Fruit fly (Drosophila melanogaster) whole organism, embryonic: ENCODE data around the gene Ptx1.

Experiments used
- Ada2b ChIP-seq: fragments of 200-800 bp; sonication (Bioruptor generic); IDR thresholded peaks from 2 replicates; pipeline ENCODE4 v1.3.6; 2022; ENCODE audit warnings: missing biosample characterization, missing genetic modification characterization
- Bgb ChIP-seq: fragments of 200-800 bp; sonication (Bioruptor generic); IDR thresholded peaks from 2 replicates; pipeline ENCODE4 v1.3.6; 2022; ENCODE audit warnings: missing biosample characterization, missing genetic modification characterization; ENCODE audit not compliant: partially characterized antibody
- Blimp-1 ChIP-seq: fragments of 200-800 bp; sonication (Bioruptor generic); optimal IDR thresholded peaks from 3 replicates; lab custom pipeline; 2018; ENCODE audit warnings: missing biosample characterization, missing genetic modification characterization, mild to moderate bottlenecking, moderate library complexity, missing genetic modification reagents
- Bteb2 ChIP-seq: fragments of 200-800 bp; sonication (Bioruptor generic); optimal IDR thresholded peaks from 2 replicates; lab custom pipeline; 2016; ENCODE audit warnings: missing biosample characterization, missing genetic modification characterization
- CG10979 ChIP-seq: fragments of 200-800 bp; sonication (Bioruptor generic); optimal IDR thresholded peaks from 2 replicates; lab custom pipeline; 2018; ENCODE audit warnings: missing biosample characterization, mild to moderate bottlenecking, missing genetic modification characterization, moderate library complexity
- CG11085 ChIP-seq: fragments of 200-800 bp; sonication (Bioruptor generic); IDR thresholded peaks from 2 replicates; pipeline ENCODE4 v1.3.6; 2022; ENCODE audit warnings: missing biosample characterization, missing genetic modification characterization
- CG11504 ChIP-seq: fragments of 200-800 bp; sonication (Bioruptor generic); optimal IDR thresholded peaks from 3 replicates; lab custom pipeline; 2019; ENCODE audit warnings: missing biosample characterization, mild to moderate bottlenecking, missing genetic modification characterization, moderate library complexity
- CG11696 ChIP-seq: fragments of 200-800 bp; sonication (Bioruptor generic); IDR thresholded peaks from 2 replicates; pipeline ENCODE4 v1.3.6; 2022; ENCODE audit warnings: missing biosample characterization, missing genetic modification characterization
- CG12104 ChIP-seq: fragments of 200-800 bp; sonication (Bioruptor generic); optimal IDR thresholded peaks from 3 replicates; lab custom pipeline; 2016; ENCODE audit warnings: missing biosample characterization, missing genetic modification characterization
- CG13775 ChIP-seq: fragments of 200-800 bp; sonication (Bioruptor generic); optimal IDR thresholded peaks from 3 replicates; lab custom pipeline; 2017; ENCODE audit warnings: missing biosample characterization, mild to moderate bottlenecking, missing genetic modification characterization
- CG1603 ChIP-seq: fragments of 200-800 bp; sonication (Bioruptor generic); optimal IDR thresholded peaks from 2 replicates; lab custom pipeline; 2019; ENCODE audit warnings: missing biosample characterization, mild to moderate bottlenecking, missing genetic modification characterization, moderate library complexity
- CG18764 ChIP-seq: fragments of 200-800 bp; sonication (Bioruptor generic); optimal IDR thresholded peaks from 3 replicates; lab custom pipeline; 2016; ENCODE audit warnings: missing biosample characterization, missing genetic modification characterization
- CG2199 ChIP-seq: fragments of 200-800 bp; sonication (Bioruptor generic); IDR thresholded peaks from 3 replicates; pipeline ENCODE4 v1.3.6; 2022; ENCODE audit warnings: missing biosample characterization, missing genetic modification characterization
- CG42726 ChIP-seq: fragments of 200-800 bp; sonication (Bioruptor generic); IDR thresholded peaks from 2 replicates; pipeline ENCODE4 v1.3.6; 2022; ENCODE audit warnings: missing biosample characterization, missing genetic modification characterization; ENCODE audit not compliant: partially characterized antibody
- CG6272 ChIP-seq: fragments of 200-800 bp; sonication (Bioruptor generic); IDR thresholded peaks from 2 replicates; pipeline ENCODE4 v1.3.6; 2022; ENCODE audit warnings: missing biosample characterization, missing genetic modification characterization
- CG6791 ChIP-seq: fragments of 200-800 bp; sonication (Bioruptor generic); IDR thresholded peaks from 3 replicates; pipeline ENCODE4 v1.3.6; 2022; ENCODE audit warnings: missing biosample characterization, missing genetic modification characterization; ENCODE audit not compliant: partially characterized antibody
- CG7839 ChIP-seq: fragments of 200-800 bp; sonication (Bioruptor generic); optimal IDR thresholded peaks from 3 replicates; lab custom pipeline; 2018; ENCODE audit warnings: missing biosample characterization, mild to moderate bottlenecking, missing genetic modification characterization, moderate library complexity
- CG8290 ChIP-seq, 3 experiments: fragments of 200-800 bp; sonication (Bioruptor generic); optimal IDR thresholded peaks; 2 replicates each; lab custom pipeline; 2016 to 2019; ENCODE audit warnings: missing biosample characterization in 3 of 3, missing genetic modification characterization in 3 of 3, mild to moderate bottlenecking in 2 of 3, moderate library complexity in 1 of 3
- CG9932 ChIP-seq: fragments of 200-800 bp; sonication (Bioruptor generic); IDR thresholded peaks from 2 replicates; pipeline ENCODE4 v1.3.6; 2022; ENCODE audit warnings: missing biosample characterization, missing genetic modification characterization
- CHES-1-like ChIP-seq: fragments of 200-800 bp; sonication (Bioruptor generic); optimal IDR thresholded peaks from 2 replicates; lab custom pipeline; 2016; ENCODE audit warnings: missing biosample characterization, missing genetic modification characterization
- CTCF ChIP-seq: fragments of 200-800 bp; sonication (Bioruptor generic); optimal IDR thresholded peaks from 2 replicates; lab custom pipeline; 2017; ENCODE audit warnings: missing biosample characterization, mild to moderate bottlenecking, missing genetic modification characterization, moderate library complexity
- Chrac-16 ChIP-seq: fragments of 200-800 bp; sonication (Bioruptor generic); optimal IDR thresholded peaks from 3 replicates; lab custom pipeline; 2016; ENCODE audit warnings: missing biosample characterization, missing genetic modification characterization
- Ets65A ChIP-seq: fragments of 200-800 bp; sonication (Bioruptor generic); peaks from one replicate; lab custom pipeline; 2016; ENCODE audit warnings: missing biosample characterization, missing genetic modification characterization
- Ets97D ChIP-seq: fragments of 200-800 bp; sonication (Bioruptor generic); optimal IDR thresholded peaks from 3 replicates; lab custom pipeline; 2016; ENCODE audit warnings: missing biosample characterization, missing genetic modification characterization
- Jarid2 ChIP-seq: fragments of 200-800 bp; sonication (Bioruptor generic); optimal IDR thresholded peaks from 3 replicates; lab custom pipeline; 2017; ENCODE audit warnings: mild to moderate bottlenecking, missing biosample characterization, missing genetic modification reagents, missing genetic modification characterization
- Lhr ChIP-seq: fragments of 200-800 bp; sonication (Bioruptor generic); optimal IDR thresholded peaks from 3 replicates; lab custom pipeline; 2017; ENCODE audit warnings: mild to moderate bottlenecking, missing biosample characterization, missing genetic modification reagents, missing genetic modification characterization
- MBD-R2 ChIP-seq: fragments of 200-800 bp; sonication (Bioruptor generic); IDR thresholded peaks from 2 replicates; pipeline ENCODE4 v1.3.6; 2022; ENCODE audit warnings: missing biosample characterization, missing genetic modification characterization
- Med ChIP-seq: fragments of 200-800 bp; sonication (Bioruptor generic); peaks from one replicate; lab custom pipeline; 2016; ENCODE audit warnings: missing biosample characterization, missing genetic modification characterization, mild to moderate bottlenecking, inconsistent platforms, moderate library complexity
- Meics ChIP-seq: fragments of 200-800 bp; sonication (Bioruptor generic); optimal IDR thresholded peaks from 2 replicates; lab custom pipeline; 2017; ENCODE audit warnings: missing biosample characterization, mild to moderate bottlenecking, missing genetic modification characterization
- Pdp1 ChIP-seq, 2 experiments: fragments of 200-800 bp; sonication (Bioruptor generic); optimal IDR thresholded peaks; 3 replicates each; lab custom pipeline; 2016; ENCODE audit warnings: missing biosample characterization in 2 of 2, missing genetic modification characterization in 2 of 2, mild to moderate bottlenecking in 1 of 2, moderate library complexity in 1 of 2
- Rfx ChIP-seq: fragments of 200-800 bp; sonication (Bioruptor generic); IDR thresholded peaks from 2 replicates; pipeline ENCODE4 v1.3.6; 2022; ENCODE audit warnings: missing biosample characterization, missing genetic modification characterization
- Xbp1 ChIP-seq: fragments of 200-800 bp; sonication (Bioruptor generic); optimal IDR thresholded peaks from 3 replicates; lab custom pipeline; 2016; ENCODE audit warnings: missing biosample characterization, mild to moderate bottlenecking, missing genetic modification characterization
- dpn ChIP-seq, 2 experiments: fragments of 200-800 bp; sonication (Bioruptor generic); optimal IDR thresholded peaks; 3 replicates each; lab custom pipeline; 2016; ENCODE audit warnings: missing biosample characterization in 2 of 2, missing genetic modification characterization in 2 of 2
- gem ChIP-seq: fragments of 200-800 bp; sonication (Bioruptor generic); optimal IDR thresholded peaks from 2 replicates; lab custom pipeline; 2019; ENCODE audit warnings: missing biosample characterization, mild to moderate bottlenecking, missing genetic modification characterization, moderate library complexity
- gfzf ChIP-seq: fragments of 200-800 bp; sonication (Bioruptor generic); optimal IDR thresholded peaks from 2 replicates; lab custom pipeline; 2016; ENCODE audit warnings: missing biosample characterization, mild to moderate bottlenecking, missing genetic modification characterization, moderate library complexity
- knrl ChIP-seq: fragments of 200-800 bp; sonication (Bioruptor generic); IDR thresholded peaks from 3 replicates; pipeline ENCODE4 v1.3.6; 2022; ENCODE audit warnings: missing biosample characterization, missing genetic modification characterization; ENCODE audit not compliant: partially characterized antibody
- lbe ChIP-seq: fragments of 200-800 bp; sonication (Bioruptor generic); optimal IDR thresholded peaks from 2 replicates; lab custom pipeline; 2016; ENCODE audit warnings: missing biosample characterization, mild to moderate bottlenecking, missing genetic modification characterization
- nmo ChIP-seq: fragments of 200-800 bp; sonication (Bioruptor generic); optimal IDR thresholded peaks from 2 replicates; lab custom pipeline; 2018; ENCODE audit warnings: missing biosample characterization, mild to moderate bottlenecking, missing genetic modification characterization, moderate library complexity
- oc ChIP-seq: fragments of 200-800 bp; sonication (Bioruptor generic); optimal IDR thresholded peaks from 2 replicates; lab custom pipeline; 2018; ENCODE audit warnings: missing biosample characterization, mild to moderate bottlenecking, missing genetic modification characterization, moderate library complexity
- odd ChIP-seq: fragments of 200-800 bp; sonication (Bioruptor generic); optimal IDR thresholded peaks from 2 replicates; lab custom pipeline; 2017; ENCODE audit warnings: missing biosample characterization, mild to moderate bottlenecking, missing genetic modification characterization
- pita ChIP-seq: fragments of 200-800 bp; sonication (Bioruptor generic); optimal IDR thresholded peaks from 2 replicates; lab custom pipeline; 2017; ENCODE audit warnings: missing biosample characterization, mild to moderate bottlenecking, missing genetic modification characterization
- sens ChIP-seq: fragments of 200-800 bp; sonication (Bioruptor generic); peaks from one replicate; lab custom pipeline; 2016; ENCODE audit warnings: missing biosample characterization, missing genetic modification characterization
- slbo ChIP-seq: fragments of 200-800 bp; sonication (Bioruptor generic); IDR thresholded peaks from 2 replicates; pipeline ENCODE4 v1.3.6; 2022; ENCODE audit warnings: missing biosample characterization, missing genetic modification characterization
- stwl ChIP-seq: fragments of 200-800 bp; sonication (Bioruptor generic); optimal IDR thresholded peaks from 3 replicates; lab custom pipeline; 2018; ENCODE audit warnings: missing biosample characterization, mild to moderate bottlenecking, missing genetic modification characterization, moderate library complexity
- vvl ChIP-seq: fragments of 200-800 bp; sonication (Bioruptor generic); IDR thresholded peaks from 2 replicates; pipeline ENCODE4 v1.3.6; 2022; ENCODE audit warnings: missing biosample characterization, missing genetic modification characterization
- zfh1 ChIP-seq: fragments of 200-800 bp; sonication (Bioruptor generic); IDR thresholded peaks from 3 replicates; pipeline ENCODE4 v1.3.6; 2022; ENCODE audit warnings: missing biosample characterization, missing genetic modification characterization

The Ptx1 gene

dm6 chr3R:30867232-30867631 is 45.3 kb upstream of the Ptx1 start, which contains the start of gene Cpr100A:
Gene Cpr100A, plus strand, starts transcription at chr3R:30867521.
- TF ChIP-seq CHES-1-like (GFP tag; lab: Kevin White, UChicago) (no peak), Blimp-1 (GFP tag; lab: Kevin White, UChicago) (peak; percentile 24)

DNA sequence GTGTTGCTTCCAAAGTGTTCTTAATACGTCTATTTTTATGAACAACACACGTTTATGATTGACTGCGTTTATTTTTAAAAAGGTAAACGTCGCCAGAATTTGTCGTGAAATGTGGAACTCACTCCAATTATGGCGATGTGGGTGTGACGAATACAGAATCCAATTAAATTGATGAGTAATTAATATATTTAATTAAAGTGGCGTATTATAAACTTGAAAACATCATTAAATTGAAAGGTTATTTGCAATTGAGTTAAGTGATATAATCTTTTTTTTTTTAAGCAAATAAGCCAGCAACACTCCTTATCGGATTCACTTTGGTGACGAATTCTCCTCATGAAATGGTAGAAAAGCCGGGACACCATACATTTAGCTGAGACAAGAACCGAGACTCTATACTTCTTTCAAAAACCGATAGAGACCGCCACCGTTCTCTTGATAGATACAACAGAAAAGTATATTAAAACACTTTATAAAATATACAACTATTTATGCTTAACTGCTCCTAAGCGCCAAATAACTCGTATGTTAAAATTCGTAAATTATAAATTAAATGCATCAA is 42.2 kb upstream of the Ptx1 start:
- peak; percentile 66 for TF ChIP-seq Ets65A (GFP tag; lab: Kevin White, UChicago)
- TF ChIP-seq Bteb2 (GFP tag; lab: Kevin White, UChicago) = no peak
- TF ChIP-seq Lhr (GFP tag; lab: Kevin White, UChicago) = peak; percentile 16
- peak; percentile 60 for TF ChIP-seq CG8290 (GFP tag; optimal IDR thresholded peaks at IDR 0.05; lab: Kevin White, UChicago)
- peak in 1 of 2 experiments; percentile 29 for TF ChIP-seq CG8290 (tag; optimal IDR thresholded peaks at IDR 0.05; lab: Kevin White, UChicago)
- no peak for TF ChIP-seq lbe (GFP tag; lab: Kevin White, UChicago)
- TF ChIP-seq CTCF (GFP tag; lab: Kevin White, UChicago) = peak; percentile 94
- no peak for TF ChIP-seq CG13775 (GFP tag; lab: Kevin White, UChicago)
- TF ChIP-seq Rfx (GFP tag; lab: Robert Waterston, UW) = peak; percentile 53
- TF ChIP-seq CG11085 (GFP tag; lab: Robert Waterston, UW) = 0 out of 2 replicates have a peak, but pooled peaks have one; percentile 16
- TF ChIP-seq Jarid2 (GFP tag; lab: Kevin White, UChicago) = peak; percentile 13
- no peak for TF ChIP-seq odd
- TF ChIP-seq nmo (GFP tag; lab: Kevin White, UChicago) = peak; percentile 24
- no peak for TF ChIP-seq CG11696 (GFP tag; lab: Robert Waterston, UW)
- peak; percentile 43 for TF ChIP-seq CG11504 (tag; lab: Kevin White, UChicago)
- TF ChIP-seq CG42726 = peak; percentile 34; the same call in 1 of the 2 replicates
- TF ChIP-seq CG12104 (GFP tag; lab: Kevin White, UChicago) = no peak
- TF ChIP-seq gem (tag; lab: Kevin White, UChicago) = peak; percentile 15
- TF ChIP-seq CG18764 (GFP tag; lab: Kevin White, UChicago) = no peak
- TF ChIP-seq Med = peak; percentile 73
- TF ChIP-seq dpn (GFP tag; optimal IDR thresholded peaks at IDR 0.05; lab: Kevin White, UChicago) = peak in 1 of 2 experiments; percentile 3
- no peak for TF ChIP-seq CG10979
- TF ChIP-seq sens (GFP tag; lab: Kevin White, UChicago) = peak; percentile 49
- TF ChIP-seq gfzf (GFP tag; lab: Kevin White, UChicago) = peak; percentile 2
- peak; percentile 10 for TF ChIP-seq Xbp1
- TF ChIP-seq Chrac-16 (GFP tag; lab: Kevin White, UChicago) = peak; percentile 11
- TF ChIP-seq knrl (GFP tag; lab: Robert Waterston, UW) = no peak; the same call in 2 of the 3 replicates
- 0 out of 3 replicates have a peak, but pooled peaks have one; percentile 10 for TF ChIP-seq CG6791 (GFP tag; lab: Robert Waterston, UW)
- peak; percentile 8; the same call in 1 of the 2 replicates for TF ChIP-seq slbo (GFP tag; lab: Robert Waterston, UW)
- peak; percentile 8 for TF ChIP-seq Ets97D
- TF ChIP-seq CG7839 (tag; lab: Kevin White, UChicago) = peak; percentile 33
- peak; percentile 17 for TF ChIP-seq oc (tag; lab: Kevin White, UChicago)
- TF ChIP-seq CG1603 (tag; lab: Kevin White, UChicago) = peak; percentile 2
- TF ChIP-seq CG6272 (GFP tag; lab: Robert Waterston, UW) = peak; percentile 35; the same call in 1 of the 2 replicates
- peak; percentile 71; the same call in 2 of the 3 replicates for TF ChIP-seq CG2199 (GFP tag; lab: Robert Waterston, UW)
- peak; percentile 11; the same call in 1 of the 2 replicates for TF ChIP-seq MBD-R2 (GFP tag; lab: Robert Waterston, UW)
- TF ChIP-seq zfh1 = 0 out of 3 replicates have a peak, but pooled peaks have one; percentile 6
- TF ChIP-seq Meics (GFP tag; lab: Kevin White, UChicago) = peak; percentile 98
- TF ChIP-seq vvl (GFP tag; lab: Robert Waterston, UW) = peak; percentile 20; the same call in 1 of the 2 replicates
- TF ChIP-seq stwl (tag; lab: Kevin White, UChicago) = peak; percentile 53
- peak; percentile 24; the same call in 1 of the 2 replicates for TF ChIP-seq Bgb (GFP tag; lab: Robert Waterston, UW)
- peak; percentile 69 for TF ChIP-seq pita (GFP tag; lab: Kevin White, UChicago)
- TF ChIP-seq Ada2b (GFP tag; lab: Robert Waterston, UW) = peak; percentile 16; the same call in 1 of the 2 replicates
- TF ChIP-seq Pdp1 (GFP tag; optimal IDR thresholded peaks at IDR 0.05; lab: Kevin White, UChicago) = peak in 1 of 2 experiments; percentile 1
- peak; percentile 26; the same call in 1 of the 2 replicates for TF ChIP-seq CG9932 (GFP tag; lab: Robert Waterston, UW)
